Fruit fly (Drosophila melanogaster) whole organism, adult: Measurements from ENCODE around the gene CG10055.

ENCODE experiments used
- CG11617 ChIP-seq: fragments of 200-800 bp; sonication (Bioruptor generic); optimal IDR thresholded peaks from 2 replicates; lab custom pipeline; 2017; ENCODE audit warnings: mild to moderate bottlenecking, missing biosample characterization, missing genetic modification reagents, missing genetic modification characterization
- CG12768 ChIP-seq: fragments of 200-800 bp; sonication (Bioruptor generic); optimal IDR thresholded peaks from 2 replicates; lab custom pipeline; 2017; ENCODE audit warnings: missing biosample characterization, missing genetic modification characterization, mild to moderate bottlenecking, moderate library complexity, missing genetic modification reagents
- CG14711 ChIP-seq: fragments of 200-800 bp; sonication (Bioruptor generic); optimal IDR thresholded peaks from 2 replicates; lab custom pipeline; 2018; ENCODE audit warnings: missing biosample characterization, mild to moderate bottlenecking, missing genetic modification characterization, moderate library complexity
- CG1620 ChIP-seq: fragments of 200-800 bp; sonication (Bioruptor generic); optimal IDR thresholded peaks from 2 replicates; lab custom pipeline; 2016; ENCODE audit warnings: missing biosample characterization, missing genetic modification characterization
- CG33017 ChIP-seq: fragments of 200-800 bp; sonication (Bioruptor generic); optimal IDR thresholded peaks from 2 replicates; lab custom pipeline; 2018; ENCODE audit warnings: missing biosample characterization, mild to moderate bottlenecking, missing genetic modification characterization, moderate library complexity
- CG5204 ChIP-seq: fragments of 200-800 bp; sonication (Bioruptor generic); optimal IDR thresholded peaks from 2 replicates; lab custom pipeline; 2016; ENCODE audit warnings: missing biosample characterization, missing genetic modification characterization
- CG7045 ChIP-seq: fragments of 200-800 bp; sonication (Bioruptor generic); optimal IDR thresholded peaks from 2 replicates; lab custom pipeline; 2017; ENCODE audit warnings: missing biosample characterization, mild to moderate bottlenecking, missing genetic modification characterization
- CG7101 ChIP-seq: fragments of 200-800 bp; sonication (Bioruptor generic); optimal IDR thresholded peaks from 2 replicates; lab custom pipeline; 2018; ENCODE audit warnings: missing biosample characterization, mild to moderate bottlenecking, missing genetic modification characterization, moderate library complexity
- Clk ChIP-seq: fragments of 200-800 bp; sonication (Bioruptor generic); optimal IDR thresholded peaks from 2 replicates; lab custom pipeline; 2017; ENCODE audit warnings: missing biosample characterization, missing genetic modification characterization
- Crg-1 ChIP-seq: fragments of 200-800 bp; sonication (Bioruptor generic); optimal IDR thresholded peaks from 2 replicates; lab custom pipeline; 2016; ENCODE audit warnings: missing biosample characterization, missing genetic modification characterization
- Hr96 ChIP-seq: fragments of 200-800 bp; sonication (Bioruptor generic); optimal IDR thresholded peaks from 2 replicates; lab custom pipeline; 2016; ENCODE audit warnings: missing biosample characterization, missing genetic modification characterization
- Mnt ChIP-seq: fragments of 200-800 bp; sonication (Bioruptor generic); optimal IDR thresholded peaks from 2 replicates; lab custom pipeline; 2016; ENCODE audit warnings: missing biosample characterization, mild to moderate bottlenecking, missing genetic modification characterization
- bab1 ChIP-seq: fragments of 200-800 bp; sonication (Bioruptor generic); optimal IDR thresholded peaks from 3 replicates; lab custom pipeline; 2019; ENCODE audit warnings: missing biosample characterization, mild to moderate bottlenecking, missing genetic modification characterization, moderate library complexity
- cic ChIP-seq: fragments of 200-800 bp; sonication (Bioruptor generic); optimal IDR thresholded peaks from 2 replicates; lab custom pipeline; 2017; ENCODE audit warnings: missing biosample characterization, mild to moderate bottlenecking, missing genetic modification characterization, moderate library complexity
- cnc ChIP-seq, 2 experiments: fragments of >200 bp; optimal IDR thresholded peaks; 2 replicates each; lab custom pipeline; 2017
- kay ChIP-seq: fragments of 200-800 bp; sonication (Bioruptor generic); peaks from one replicate; lab custom pipeline; 2016; ENCODE audit warnings: missing biosample characterization, missing genetic modification characterization, borderline replicate concordance
- ovo ChIP-seq: fragments of 200-800 bp; sonication (Bioruptor generic); optimal IDR thresholded peaks from 2 replicates; lab custom pipeline; 2016; ENCODE audit warnings: missing biosample characterization, missing genetic modification characterization
- pad ChIP-seq: fragments of 200-800 bp; sonication (Bioruptor generic); optimal IDR thresholded peaks from 3 replicates; lab custom pipeline; 2017; ENCODE audit warnings: missing biosample characterization, missing genetic modification characterization, mild to moderate bottlenecking, moderate library complexity, missing genetic modification reagents
- tj ChIP-seq: fragments of 200-800 bp; sonication (Bioruptor generic); optimal IDR thresholded peaks from 3 replicates; lab custom pipeline; 2017; ENCODE audit warnings: missing biosample characterization, mild to moderate bottlenecking, missing genetic modification characterization, moderate library complexity
- toe ChIP-seq: fragments of 200-800 bp; sonication (Bioruptor generic); optimal IDR thresholded peaks from 2 replicates; lab custom pipeline; 2016; ENCODE audit warnings: missing biosample characterization, missing genetic modification characterization

CG10055 gene

dm6 chr3R:7154586-7155357 lies 31.7 kb downstream of the CG10055 start, which contains the start of gene MAGE:
TSS of gene MAGE (minus strand) at chr3R:7155180.
- TF ChIP-seq ovo (GFP tag; lab: Kevin White, UChicago) (no peak), tj (peak; percentile 58)

- peak; percentile 46 for TF ChIP-seq CG7101 (tag; lab: Kevin White, UChicago)
- TF ChIP-seq toe (GFP tag; lab: Kevin White, UChicago) = peak; percentile 85
- peak; percentile 77 for TF ChIP-seq CG11617 (GFP tag; lab: Kevin White, UChicago)
- TF ChIP-seq bab1 (GFP tag; lab: Kevin White, UChicago) = peak; percentile 39
- TF ChIP-seq Hr96 (GFP tag; lab: Kevin White, UChicago) = peak; percentile 71
- TF ChIP-seq pad (GFP tag; lab: Kevin White, UChicago) = peak; percentile 68
- TF ChIP-seq tj = peak; percentile 55
- no peak for TF ChIP-seq kay
- no peak for TF ChIP-seq Clk (GFP tag; lab: Kevin White, UChicago)
- TF ChIP-seq CG14711 (tag; lab: Kevin White, UChicago) = peak; percentile 37
- peak; percentile 10 for TF ChIP-seq Crg-1
- TF ChIP-seq Mnt (GFP tag; lab: Kevin White, UChicago) = peak; percentile 38
- TF ChIP-seq cic = no peak
- peak; percentile 64 for TF ChIP-seq CG7045 (GFP tag; lab: Kevin White, UChicago)
- TF ChIP-seq CG33017 (tag; lab: Kevin White, UChicago) = peak; percentile 22
- TF ChIP-seq CG5204 (GFP tag; lab: Kevin White, UChicago) = peak; percentile 77
- TF ChIP-seq ovo (GFP tag; lab: Kevin White, UChicago) = peak; percentile 62
- no peak for TF ChIP-seq cnc (optimal IDR thresholded peaks at IDR 0.05; lab: Kevin White, UChicago)
- TF ChIP-seq CG1620 (GFP tag; lab: Kevin White, UChicago) = peak; percentile 51
- TF ChIP-seq CG12768 (GFP tag; lab: Kevin White, UChicago) = peak; percentile 71
These were observed 35.7 kb downstream of the CG10055 start, which contains the start of the genes gfzf and Sas-4 for dm6 chr3R:7150544-7151406. TSS of gene gfzf (minus strand) at chr3R:7150968. TSS of gene Sas-4 (plus strand) at chr3R:7151367.

dm6 chr3R:7144245-7144904 lies 42.1 kb downstream of the CG10055 start, which contains the start of the genes CG14610 and CG2656:
TSS of gene CG14610 (minus strand) at chr3R:7144295.
TSS of gene CG2656 (plus strand) at chr3R:7144724.
- TF ChIP-seq CG12768 (GFP tag; lab: Kevin White, UChicago) = peak; percentile 40
- peak; percentile 60 for TF ChIP-seq CG5204 (GFP tag; lab: Kevin White, UChicago)
- TF ChIP-seq CG14711 (tag; lab: Kevin White, UChicago) = peak; percentile 35
- peak; percentile 84 for TF ChIP-seq Crg-1
- peak; percentile 74 for TF ChIP-seq toe (GFP tag; lab: Kevin White, UChicago)
- TF ChIP-seq tj = no peak
- TF ChIP-seq pad (GFP tag; lab: Kevin White, UChicago) = peak; percentile 54
- no peak for TF ChIP-seq cnc (optimal IDR thresholded peaks at IDR 0.05; lab: Kevin White, UChicago)
- TF ChIP-seq cic = no peak
- peak; percentile 77 for TF ChIP-seq Hr96 (GFP tag; lab: Kevin White, UChicago)
- TF ChIP-seq Mnt (GFP tag; lab: Kevin White, UChicago) = peak; percentile 85
- peak; percentile 44 for TF ChIP-seq CG7045 (GFP tag; lab: Kevin White, UChicago)
- TF ChIP-seq ovo (GFP tag; lab: Kevin White, UChicago) = peak; percentile 35
- TF ChIP-seq CG7101 (tag; lab: Kevin White, UChicago) = peak; percentile 69
- TF ChIP-seq CG1620 (GFP tag; lab: Kevin White, UChicago) = peak; percentile 85
- peak; percentile 32 for TF ChIP-seq CG11617 (GFP tag; lab: Kevin White, UChicago)
- peak; percentile 9 for TF ChIP-seq Clk (GFP tag; lab: Kevin White, UChicago)
- peak; percentile 78 for TF ChIP-seq bab1 (GFP tag; lab: Kevin White, UChicago)
- TF ChIP-seq CG33017 (tag; lab: Kevin White, UChicago) = peak; percentile 0
- no peak for TF ChIP-seq kay

- TF ChIP-seq toe (GFP tag; lab: Kevin White, UChicago) (no peak), bab1 (GFP tag; lab: Kevin White, UChicago) (no peak), tj (no peak), Clk (GFP tag; lab: Kevin White, UChicago) (no peak), cic (no peak), kay (no peak), CG5204 (GFP tag; lab: Kevin White, UChicago) (no peak), CG1620 (GFP tag; lab: Kevin White, UChicago) (no peak), CG12768 (GFP tag; lab: Kevin White, UChicago) (no peak), ovo (GFP tag; lab: Kevin White, UChicago) (no peak), CG14711 (tag; lab: Kevin White, UChicago) (no peak), Crg-1 (no peak), CG7101 (tag; lab: Kevin White, UChicago) (no peak)
These were observed 43.9 kb downstream of the CG10055 start for dm6 chr3R:7142580-7142979.
